Fruit fly (Drosophila melanogaster) whole organism, embryonic: ENCODE data around the gene CG3534.

Experiments
- Abd-B ChIP-seq: fragments of 200-800 bp; sonication (Bioruptor generic); optimal IDR thresholded peaks from 2 replicates; lab custom pipeline; 2018; ENCODE audit warnings: missing biosample characterization, mild to moderate bottlenecking, missing genetic modification characterization, moderate library complexity
- Antp ChIP-seq: fragments of 200-800 bp; sonication (Bioruptor generic); optimal IDR thresholded peaks from 3 replicates; lab custom pipeline; 2016; ENCODE audit warnings: missing biosample characterization, missing genetic modification characterization
- CG10147 ChIP-seq: fragments of 200-800 bp; sonication (Bioruptor generic); optimal IDR thresholded peaks from 2 replicates; lab custom pipeline; 2019; ENCODE audit warnings: missing biosample characterization, mild to moderate bottlenecking, missing genetic modification characterization, moderate library complexity
- CG1233 ChIP-seq: fragments of 200-800 bp; sonication (Bioruptor generic); optimal IDR thresholded peaks from 4 replicates; lab custom pipeline; 2018; ENCODE audit warnings: missing biosample characterization, mild to moderate bottlenecking, missing genetic modification characterization
- CG14050 ChIP-seq: fragments of 200-800 bp; sonication (Bioruptor generic); IDR thresholded peaks from 3 replicates; pipeline ENCODE4 v1.3.6; 2022; ENCODE audit warnings: missing biosample characterization, missing genetic modification characterization
- CG15479 ChIP-seq: fragments of 200-800 bp; sonication (Bioruptor generic); optimal IDR thresholded peaks from 3 replicates; lab custom pipeline; 2019; ENCODE audit warnings: missing biosample characterization, mild to moderate bottlenecking, missing genetic modification characterization, moderate library complexity
- CG1602 ChIP-seq: fragments of 200-800 bp; sonication (Bioruptor generic); optimal IDR thresholded peaks from 3 replicates; lab custom pipeline; 2016; ENCODE audit warnings: missing biosample characterization, missing genetic modification characterization
- CG16815 ChIP-seq: fragments of 200-800 bp; sonication (Bioruptor generic); optimal IDR thresholded peaks from 3 replicates; lab custom pipeline; 2017; ENCODE audit warnings: missing biosample characterization, mild to moderate bottlenecking, missing genetic modification characterization
- CG17802 ChIP-seq: fragments of 200-800 bp; sonication (Bioruptor generic); optimal IDR thresholded peaks from 2 replicates; lab custom pipeline; 2018; ENCODE audit warnings: missing biosample characterization, mild to moderate bottlenecking, missing genetic modification characterization, moderate library complexity
- CG18011 ChIP-seq: fragments of 200-800 bp; sonication (Bioruptor generic); optimal IDR thresholded peaks from 2 replicates; lab custom pipeline; 2017; ENCODE audit warnings: missing biosample characterization, missing genetic modification characterization, mild to moderate bottlenecking, moderate library complexity, missing genotype
- CG2202 ChIP-seq: fragments of 200-800 bp; sonication (Bioruptor generic); optimal IDR thresholded peaks from 2 replicates; lab custom pipeline; 2018; ENCODE audit warnings: missing biosample characterization, mild to moderate bottlenecking, missing genetic modification characterization
- CG2875 ChIP-seq: fragments of 200-800 bp; sonication (Bioruptor generic); optimal IDR thresholded peaks from 2 replicates; lab custom pipeline; 2017; ENCODE audit warnings: missing biosample characterization, mild to moderate bottlenecking, missing genetic modification characterization, missing genetic modification reagents
- CG3163 ChIP-seq: fragments of 200-800 bp; sonication (Bioruptor generic); optimal IDR thresholded peaks from 3 replicates; lab custom pipeline; 2016; ENCODE audit warnings: missing biosample characterization, missing genetic modification characterization
- CG33557 ChIP-seq: fragments of 200-800 bp; sonication (Bioruptor generic); optimal IDR thresholded peaks from 2 replicates; lab custom pipeline; 2019; ENCODE audit warnings: missing biosample characterization, mild to moderate bottlenecking, missing genetic modification characterization, moderate library complexity
- CG3847 ChIP-seq: fragments of 200-800 bp; sonication (Bioruptor generic); IDR thresholded peaks from 2 replicates; pipeline ENCODE4 v1.3.6; 2022; ENCODE audit warnings: missing biosample characterization, missing genetic modification characterization
- CG4328 ChIP-seq: fragments of 200-800 bp; sonication (Bioruptor generic); optimal IDR thresholded peaks from 3 replicates; lab custom pipeline; 2017; ENCODE audit warnings: missing biosample characterization, missing genetic modification reagents, missing genetic modification characterization
- CG43689 ChIP-seq: fragments of 200-800 bp; sonication (Bioruptor generic); IDR thresholded peaks from 2 replicates; pipeline ENCODE4 v1.3.6; 2022; ENCODE audit warnings: missing biosample characterization, missing genetic modification characterization
- CG5180 ChIP-seq: fragments of 200-800 bp; sonication (Bioruptor generic); optimal IDR thresholded peaks from 3 replicates; lab custom pipeline; 2017; ENCODE audit warnings: missing biosample characterization, missing genetic modification characterization, mild to moderate bottlenecking, moderate library complexity, missing genetic modification reagents
- CG6683 ChIP-seq: fragments of 200-800 bp; sonication (Bioruptor generic); optimal IDR thresholded peaks from 2 replicates; lab custom pipeline; 2017; ENCODE audit warnings: missing biosample characterization, mild to moderate bottlenecking, missing genetic modification characterization, missing genetic modification reagents
- CG7357 ChIP-seq: fragments of 200-800 bp; sonication (Bioruptor generic); IDR thresholded peaks from 3 replicates; pipeline ENCODE4 v1.3.6; 2022; ENCODE audit warnings: missing biosample characterization, missing genetic modification characterization
- CG9932 ChIP-seq: fragments of 200-800 bp; sonication (Bioruptor generic); IDR thresholded peaks from 2 replicates; pipeline ENCODE4 v1.3.6; 2022; ENCODE audit warnings: missing biosample characterization, missing genetic modification characterization
- Dbx ChIP-seq: fragments of 200-800 bp; sonication (Bioruptor generic); IDR thresholded peaks from 3 replicates; pipeline ENCODE4 v1.3.6; 2022; ENCODE audit warnings: missing biosample characterization, missing genetic modification characterization
- Dek ChIP-seq: fragments of 200-800 bp; sonication (Bioruptor generic); optimal IDR thresholded peaks from 3 replicates; lab custom pipeline; 2019; ENCODE audit warnings: missing biosample characterization, mild to moderate bottlenecking, missing genetic modification characterization, moderate library complexity
- E2f2 ChIP-seq: fragments of 200-800 bp; sonication (Bioruptor generic); IDR thresholded peaks from 2 replicates; pipeline ENCODE4 v1.3.6; 2022; ENCODE audit warnings: missing biosample characterization, missing genetic modification characterization
- Hr39 ChIP-seq: fragments of >200 bp; optimal IDR thresholded peaks from 2 replicates; lab custom pipeline; 2017
- MTF-1 ChIP-seq: fragments of 200-800 bp; sonication (Bioruptor generic); optimal IDR thresholded peaks from 2 replicates; lab custom pipeline; 2018; ENCODE audit warnings: missing biosample characterization, mild to moderate bottlenecking, missing genetic modification characterization, borderline replicate concordance
- Pdp1 ChIP-seq, 2 experiments: fragments of 200-800 bp; sonication (Bioruptor generic); optimal IDR thresholded peaks; 3 replicates each; lab custom pipeline; 2016; ENCODE audit warnings: missing biosample characterization in 2 of 2, missing genetic modification characterization in 2 of 2, mild to moderate bottlenecking in 1 of 2, moderate library complexity in 1 of 2
- Sox102F ChIP-seq: fragments of 200-800 bp; sonication (Bioruptor generic); optimal IDR thresholded peaks from 2 replicates; lab custom pipeline; 2018; ENCODE audit warnings: missing biosample characterization, mild to moderate bottlenecking, missing genetic modification characterization, moderate library complexity
- Stat92E ChIP-seq, 3 experiments: fragments of >200 bp in 2 of 3; fragments of 200-800 bp in 1 of 3; sonication (Bioruptor generic) in 1 of 3; optimal IDR thresholded peaks; 2 replicates each; lab custom pipeline; 2017 to 2019; ENCODE audit warnings: missing biosample characterization in 3 of 3, missing genetic modification characterization in 3 of 3, mild to moderate bottlenecking in 1 of 3, moderate library complexity in 1 of 3
- amos ChIP-seq: fragments of 200-800 bp; sonication (Bioruptor generic); IDR thresholded peaks from 2 replicates; pipeline ENCODE4 v1.3.6; 2022; ENCODE audit warnings: missing biosample characterization, missing genetic modification characterization; ENCODE audit not compliant: partially characterized antibody
- ato ChIP-seq: fragments of 200-800 bp; sonication (Bioruptor generic); IDR thresholded peaks from 2 replicates; pipeline ENCODE4 v1.3.6; 2022; ENCODE audit warnings: missing biosample characterization, missing genetic modification characterization; ENCODE audit not compliant: partially characterized antibody
- bowl ChIP-seq: fragments of 200-800 bp; sonication (Bioruptor generic); IDR thresholded peaks from 2 replicates; pipeline ENCODE4 v1.3.6; 2022; ENCODE audit warnings: missing biosample characterization, missing genetic modification characterization
- caup ChIP-seq: fragments of 200-800 bp; sonication (Bioruptor generic); optimal IDR thresholded peaks from 3 replicates; lab custom pipeline; 2017; ENCODE audit warnings: missing biosample characterization, mild to moderate bottlenecking, missing genetic modification characterization, moderate library complexity; ENCODE audit not compliant: severe bottlenecking
- chinmo ChIP-seq: fragments of 200-800 bp; sonication (Bioruptor generic); IDR thresholded peaks from 4 replicates; pipeline ENCODE4 v1.3.6; 2022; ENCODE audit warnings: missing biosample characterization, missing genetic modification characterization; ENCODE audit not compliant: partially characterized antibody
- chm ChIP-seq: fragments of 200-800 bp; sonication (Bioruptor generic); IDR thresholded peaks from 2 replicates; pipeline ENCODE4 v1.3.6; 2022; ENCODE audit warnings: missing biosample characterization, missing genetic modification characterization
- esg ChIP-seq: fragments of 200-800 bp; sonication (Bioruptor generic); conservative IDR thresholded peaks from 2 replicates; pipeline ENCODE4 v1.3.6; 2022; ENCODE audit warnings: missing biosample characterization, missing genetic modification characterization
- hkb ChIP-seq, 2 experiments: fragments of 200-800 bp in 1 of 2; fragments of >200 bp in 1 of 2; sonication (Bioruptor generic) in 1 of 2; IDR thresholded peaks in 1 of 2; optimal IDR thresholded peaks in 1 of 2; 2 replicates each; pipeline versions ENCODE4 v1.3.6 to Lab custom; 2017 to 2022; ENCODE audit warnings: missing biosample characterization in 1 of 2, missing genetic modification characterization in 1 of 2
- insv ChIP-seq, 2 experiments: fragments of 200-800 bp; sonication (Bioruptor generic); optimal IDR thresholded peaks; 3 replicates each; lab custom pipeline; 2016 to 2018; ENCODE audit warnings: missing biosample characterization in 2 of 2, missing genetic modification characterization in 2 of 2
- nerfin-2 ChIP-seq: fragments of 200-800 bp; sonication (Bioruptor generic); IDR thresholded peaks from 2 replicates; pipeline ENCODE4 v1.3.6; 2022; ENCODE audit warnings: missing biosample characterization, missing genetic modification characterization; ENCODE audit not compliant: partially characterized antibody
- oc ChIP-seq: fragments of 200-800 bp; sonication (Bioruptor generic); optimal IDR thresholded peaks from 2 replicates; lab custom pipeline; 2018; ENCODE audit warnings: missing biosample characterization, mild to moderate bottlenecking, missing genetic modification characterization, moderate library complexity
- pfk ChIP-seq: fragments of 200-800 bp; sonication (Bioruptor generic); optimal IDR thresholded peaks from 2 replicates; lab custom pipeline; 2018; ENCODE audit warnings: missing biosample characterization, mild to moderate bottlenecking, missing genetic modification characterization, moderate library complexity
- scrt ChIP-seq: fragments of 200-800 bp; sonication (Bioruptor generic); optimal IDR thresholded peaks from 2 replicates; lab custom pipeline; 2018; ENCODE audit warnings: missing biosample characterization, mild to moderate bottlenecking, missing genetic modification characterization, moderate library complexity
- sim ChIP-seq: fragments of 200-800 bp; sonication (Bioruptor generic); IDR thresholded peaks from 2 replicates; pipeline ENCODE4 v1.3.6; 2022; ENCODE audit warnings: missing biosample characterization, missing genetic modification characterization
- sug ChIP-seq: fragments of 200-800 bp; optimal IDR thresholded peaks from 2 replicates; lab custom pipeline; 2019; ENCODE audit warnings: missing biosample characterization, mild to moderate bottlenecking, missing genetic modification characterization, moderate library complexity
- ttk ChIP-seq: fragments of 200-800 bp; sonication (Bioruptor generic); IDR thresholded peaks from 2 replicates; pipeline ENCODE4 v2.1.2; 2022; ENCODE audit warnings: missing biosample characterization, missing genetic modification characterization
- usp ChIP-seq: fragments of >200 bp; optimal IDR thresholded peaks from 2 replicates; lab custom pipeline; 2017; ENCODE audit warnings: missing biosample characterization, missing genetic modification characterization
- wor ChIP-seq: fragments of 200-800 bp; sonication (Bioruptor generic); IDR thresholded peaks from 2 replicates; pipeline ENCODE4 v1.3.6; 2022; ENCODE audit warnings: missing biosample characterization, missing genetic modification characterization

The CG3534 gene

dm6 chr3R:16957759-16958536 is 38.3 kb upstream of the CG3534 start (continued):
- peak; percentile 45 for TF ChIP-seq E2f2 (GFP tag; lab: Robert Waterston, UW)
- TF ChIP-seq CG5180, result peak; percentile 74
- TF ChIP-seq Abd-B (GFP tag; lab: Kevin White, UChicago), result peak; percentile 90
- peak; percentile 84 for TF ChIP-seq CG1233 (GFP tag; lab: Kevin White, UChicago)
- peak; percentile 31; the same call in 1 of the 2 replicates for TF ChIP-seq CG43689
- no peak for TF ChIP-seq MTF-1 (GFP tag; lab: Kevin White, UChicago)
- TF ChIP-seq Pdp1 (GFP tag; optimal IDR thresholded peaks at IDR 0.05; lab: Kevin White, UChicago), result peak in 1 of 2 experiments; percentile 51
- no peak for TF ChIP-seq hkb (optimal IDR thresholded peaks at IDR 0.05; lab: Kevin White, UChicago)
- no peak; the same call in 1 of the 2 replicates for TF ChIP-seq hkb (GFP tag; IDR thresholded peaks at IDR 0.05; lab: Robert Waterston, UW)
- 0 out of 4 replicates have a peak, but pooled peaks have one; percentile 45 for TF ChIP-seq chinmo (GFP tag; lab: Robert Waterston, UW)
- TF ChIP-seq Dbx, result peak; percentile 6; the same call in 1 of the 3 replicates
- TF ChIP-seq chm, result peak; percentile 68
- TF ChIP-seq CG16815, result peak; percentile 70
- peak; percentile 39 for TF ChIP-seq wor (GFP tag; lab: Robert Waterston, UW)
- TF ChIP-seq CG14050 (GFP tag; lab: Robert Waterston, UW), result peak; percentile 43
- no peak for TF ChIP-seq CG3163 (GFP tag; lab: Kevin White, UChicago)
- peak in 1 of 2 experiments; percentile 71 for TF ChIP-seq insv (GFP tag; optimal IDR thresholded peaks at IDR 0.05; lab: Kevin White, UChicago)
- peak; percentile 84 for TF ChIP-seq CG1602 (GFP tag; lab: Kevin White, UChicago)
- TF ChIP-seq Stat92E (GFP tag; optimal IDR thresholded peaks at IDR 0.05; lab: Kevin White, UChicago), result peak in 1 of 3 experiments; percentile 5
- peak; percentile 12; the same call in 1 of the 2 replicates for TF ChIP-seq amos
- TF ChIP-seq CG10147 (GFP tag; lab: Kevin White, UChicago), result no peak
- peak; percentile 63 for TF ChIP-seq oc (tag; lab: Kevin White, UChicago)
- peak; percentile 92 for TF ChIP-seq CG33557
- TF ChIP-seq Antp (GFP tag; lab: Kevin White, UChicago), result peak; percentile 10
- TF ChIP-seq usp (GFP tag; lab: Kevin White, UChicago), result no peak
- TF ChIP-seq CG9932 (GFP tag; lab: Robert Waterston, UW), result peak; percentile 58
- TF ChIP-seq CG3847 (GFP tag; lab: Robert Waterston, UW), result peak; percentile 54
- no peak for TF ChIP-seq nerfin-2 (GFP tag; lab: Robert Waterston, UW)
- TF ChIP-seq ttk (GFP tag; lab: Robert Waterston, UW), result peak; percentile 78
- peak; percentile 81 for TF ChIP-seq CG4328
- peak; percentile 15 for TF ChIP-seq CG17802 (tag; lab: Kevin White, UChicago)
- no peak for TF ChIP-seq bowl (GFP tag; lab: Robert Waterston, UW)
- no peak for TF ChIP-seq CG18011 (GFP tag; lab: Kevin White, UChicago)
- peak; percentile 84 for TF ChIP-seq caup (GFP tag; lab: Kevin White, UChicago)
- TF ChIP-seq CG2875 (GFP tag; lab: Kevin White, UChicago), result peak; percentile 82
- no peak for TF ChIP-seq Hr39
- TF ChIP-seq sug (tag; lab: Kevin White, UChicago), result peak; percentile 76
- TF ChIP-seq sim (GFP tag; lab: Robert Waterston, UW), result no peak
- no peak for TF ChIP-seq CG6683 (GFP tag; lab: Kevin White, UChicago)
- peak; percentile 68 for TF ChIP-seq esg (GFP tag; lab: Robert Waterston, UW)
- peak; percentile 82 for TF ChIP-seq Sox102F (GFP tag; lab: Kevin White, UChicago)
- TF ChIP-seq ato (GFP tag; lab: Robert Waterston, UW), result no peak
- no peak for TF ChIP-seq pfk (GFP tag; lab: Kevin White, UChicago)
- TF ChIP-seq CG15479 (GFP tag; lab: Kevin White, UChicago), result no peak
- TF ChIP-seq scrt, result peak; percentile 71
- TF ChIP-seq Dek (tag; lab: Kevin White, UChicago), result peak; percentile 84
- TF ChIP-seq CG2202 (tag; lab: Kevin White, UChicago), result peak; percentile 67
- TF ChIP-seq CG7357 (GFP tag; lab: Robert Waterston, UW), result 0 out of 3 replicates have a peak, but pooled peaks have one; percentile 24
